Worm (Caenorhabditis elegans) whole organism, late embryonic: ENCODE measurements around the gene sru-12.
"Not testable (repeated sequence)": the region's sequence is repeated elsewhere in the genome, so short reads cannot be mapped to it uniquely, and the experiment has no call there.

ENCODE experiments used
- F13H6.1 ChIP-seq: sonication (generic microtip); optimal IDR thresholded peaks from 2 replicates; lab custom pipeline; 2016; ENCODE audit warnings: missing genetic modification characterization, missing compliant biosample characterization
- K02D7.2 ChIP-seq: sonication (generic microtip); optimal IDR thresholded peaks from 2 replicates; lab custom pipeline; 2017; ENCODE audit warnings: mild to moderate bottlenecking, missing genetic modification characterization, missing compliant biosample characterization
- K09A11.1 ChIP-seq: sonication (generic microtip); optimal IDR thresholded peaks from 2 replicates; lab custom pipeline; 2017; ENCODE audit warnings: antibody characterized with exemption, mild to moderate bottlenecking, missing genetic modification characterization, missing compliant biosample characterization; ENCODE audit not compliant: insufficient read depth
- Y22D7AL.16 ChIP-seq: sonication (generic microtip); optimal IDR thresholded peaks from 2 replicates; lab custom pipeline; 2016; ENCODE audit warnings: missing genetic modification characterization, missing compliant biosample characterization
- ama-1 ChIP-seq: fragments of 150-350 bp; optimal IDR thresholded peaks from 2 replicates; lab custom pipeline; 2014
- ceh-18 ChIP-seq: sonication (generic microtip); optimal IDR thresholded peaks from 2 replicates; lab custom pipeline; 2016; ENCODE audit warnings: missing genetic modification characterization, missing compliant biosample characterization
- ceh-2 ChIP-seq: sonication (generic microtip); optimal IDR thresholded peaks from 2 replicates; lab custom pipeline; 2016; ENCODE audit warnings: missing genotype, missing genetic modification characterization, missing compliant biosample characterization
- ceh-22 ChIP-seq: sonication (generic microtip); optimal IDR thresholded peaks from 2 replicates; lab custom pipeline; 2017; ENCODE audit warnings: missing biosample characterization, missing genetic modification characterization
- ceh-24 ChIP-seq: sonication (generic microtip); optimal IDR thresholded peaks from 2 replicates; lab custom pipeline; 2016; ENCODE audit warnings: mild to moderate bottlenecking, missing genetic modification characterization, missing compliant biosample characterization
- ceh-30 ChIP-seq: fragments of 150-350 bp; optimal IDR thresholded peaks from 2 replicates; lab custom pipeline; 2014; ENCODE audit warnings: missing biosample characterization, missing genetic modification characterization
- ceh-48 ChIP-seq: sonication (generic microtip); optimal IDR thresholded peaks from 2 replicates; lab custom pipeline; 2016; ENCODE audit warnings: missing genetic modification characterization, inconsistent platforms, missing compliant biosample characterization
- ceh-6 ChIP-seq: fragments of 200-800 bp; sonication (Bioruptor generic); optimal IDR thresholded peaks from 2 replicates; lab custom pipeline; 2018; ENCODE audit warnings: mild to moderate bottlenecking, missing genetic modification characterization, missing compliant biosample characterization
- ceh-9 ChIP-seq: sonication (generic microtip); optimal IDR thresholded peaks from 2 replicates; lab custom pipeline; 2016; ENCODE audit warnings: mild to moderate bottlenecking, missing genetic modification characterization, inconsistent platforms, missing compliant biosample characterization
- che-1 ChIP-seq: sonication (generic microtip); optimal IDR thresholded peaks from 2 replicates; lab custom pipeline; 2016; ENCODE audit warnings: mild to moderate bottlenecking, missing genetic modification characterization, missing compliant biosample characterization
- elt-2 ChIP-seq: sonication (generic microtip); optimal IDR thresholded peaks from 2 replicates; lab custom pipeline; 2016; ENCODE audit warnings: missing genetic modification reagents, missing genetic modification characterization, missing compliant biosample characterization
- fax-1 ChIP-seq: sonication (generic microtip); optimal IDR thresholded peaks from 2 replicates; lab custom pipeline; 2016; ENCODE audit warnings: missing genotype, missing genetic modification characterization, missing compliant biosample characterization
- fkh-6 ChIP-seq: sonication (generic microtip); optimal IDR thresholded peaks from 2 replicates; lab custom pipeline; 2016; ENCODE audit warnings: missing genetic modification characterization, missing compliant biosample characterization
- madf-2 ChIP-seq: sonication (generic microtip); optimal IDR thresholded peaks from 2 replicates; lab custom pipeline; 2017; ENCODE audit warnings: missing genetic modification characterization, missing compliant biosample characterization
- nfya-1 ChIP-seq: sonication (generic microtip); optimal IDR thresholded peaks from 2 replicates; lab custom pipeline; 2017; ENCODE audit warnings: missing genetic modification characterization, mild to moderate bottlenecking, missing compliant biosample characterization, antibody characterized with exemption, moderate library complexity
- nhr-11 ChIP-seq: fragments of 150-350 bp; optimal IDR thresholded peaks from 2 replicates; lab custom pipeline; 2014; ENCODE audit warnings: missing biosample characterization, missing genetic modification characterization
- nhr-232 ChIP-seq: sonication (generic microtip); optimal IDR thresholded peaks from 2 replicates; lab custom pipeline; 2016; ENCODE audit warnings: missing genetic modification characterization, missing compliant biosample characterization
- pag-3 ChIP-seq: sonication (generic microtip); optimal IDR thresholded peaks from 2 replicates; lab custom pipeline; 2016; ENCODE audit warnings: missing compliant biosample characterization, missing genetic modification characterization, borderline replicate concordance
- pax-1 ChIP-seq: fragments of 150-350 bp; optimal IDR thresholded peaks from 2 replicates; lab custom pipeline; 2014; ENCODE audit warnings: missing biosample characterization, missing genetic modification characterization
- pha-4 ChIP-seq: fragments of 150-350 bp; optimal IDR thresholded peaks from 2 replicates; lab custom pipeline; 2018; ENCODE audit warnings: missing biosample characterization, missing genetic modification reagents, missing genetic modification characterization
- pqm-1 ChIP-seq: sonication (generic microtip); optimal IDR thresholded peaks from 2 replicates; lab custom pipeline; 2016; ENCODE audit warnings: missing genetic modification characterization, missing compliant biosample characterization
- pros-1 ChIP-seq: fragments of 150-350 bp; optimal IDR thresholded peaks from 2 replicates; lab custom pipeline; 2014; ENCODE audit warnings: missing biosample characterization, missing genetic modification reagents, missing genetic modification characterization
- ref-2 ChIP-seq: sonication (generic microtip); optimal IDR thresholded peaks from 2 replicates; lab custom pipeline; 2016; ENCODE audit warnings: missing genetic modification characterization, missing compliant biosample characterization
- sdc-2 ChIP-seq: sonication (generic microtip); optimal IDR thresholded peaks from 2 replicates; lab custom pipeline; 2016; ENCODE audit warnings: missing genotype, missing genetic modification characterization, missing compliant biosample characterization
- sox-4 ChIP-seq: sonication (generic microtip); optimal IDR thresholded peaks from 2 replicates; lab custom pipeline; 2017; ENCODE audit warnings: mild to moderate bottlenecking, missing genetic modification characterization, inconsistent platforms, missing compliant biosample characterization
- syd-9 ChIP-seq: sonication (generic microtip); optimal IDR thresholded peaks from 2 replicates; lab custom pipeline; 2016; ENCODE audit warnings: mild to moderate bottlenecking, missing genetic modification characterization, moderate library complexity, missing compliant biosample characterization
- tbx-2 ChIP-seq: sonication (generic microtip); optimal IDR thresholded peaks from 2 replicates; lab custom pipeline; 2016; ENCODE audit warnings: missing genetic modification characterization, missing compliant biosample characterization
- ttx-3 ChIP-seq: sonication (generic microtip); optimal IDR thresholded peaks from 2 replicates; lab custom pipeline; 2016; ENCODE audit warnings: missing genetic modification reagents, missing genetic modification characterization, missing compliant biosample characterization
- unc-3 ChIP-seq, 2 experiments: fragments of 200-800 bp in 1 of 2; sonication (Bioruptor generic) in 1 of 2; sonication (generic microtip) in 1 of 2; conservative IDR thresholded peaks in 1 of 2; optimal IDR thresholded peaks in 1 of 2; 2 replicates each; pipeline versions ENCODE4 v1.3.6 to Lab custom; 2016 to 2022; ENCODE audit warnings: missing compliant biosample characterization in 2 of 2, missing genetic modification characterization in 2 of 2, missing genetic modification reagents in 1 of 2
- unc-42 ChIP-seq: sonication (generic microtip); optimal IDR thresholded peaks from 2 replicates; lab custom pipeline; 2016; ENCODE audit warnings: missing genotype, missing genetic modification characterization, missing compliant biosample characterization
- unc-55 ChIP-seq: sonication (generic microtip); optimal IDR thresholded peaks from 2 replicates; lab custom pipeline; 2017; ENCODE audit warnings: missing biosample characterization, missing genetic modification reagents, missing genetic modification characterization
- unc-86 ChIP-seq: sonication (generic microtip); optimal IDR thresholded peaks from 2 replicates; lab custom pipeline; 2016; ENCODE audit warnings: missing genetic modification characterization, missing compliant biosample characterization
- ztf-16 ChIP-seq: sonication (generic microtip); optimal IDR thresholded peaks from 2 replicates; lab custom pipeline; 2017; ENCODE audit warnings: missing genetic modification characterization, missing compliant biosample characterization

sru-12 gene

DNA sequence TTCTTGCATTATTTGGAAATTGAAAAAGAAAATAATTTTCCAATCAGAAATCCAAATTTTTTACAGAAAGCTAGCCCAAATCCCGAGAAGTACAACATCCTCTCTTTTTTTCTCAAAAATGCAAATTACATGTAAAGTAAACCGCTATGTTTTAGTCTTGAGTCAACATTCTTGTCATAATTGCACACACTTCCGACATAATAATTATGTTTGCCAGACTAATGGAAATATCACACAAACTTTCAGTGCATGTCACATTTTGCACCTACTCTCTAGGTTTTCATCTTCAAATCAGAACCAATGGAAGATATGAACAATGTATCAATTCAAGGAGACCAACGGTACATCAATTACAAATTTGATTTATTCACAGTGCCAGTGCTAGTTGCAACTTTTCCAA is 1.6 kb downstream of the sru-12 start, which contains the start of gene sru-11:
TSS of gene sru-11 (plus strand) at position 301 of the 400 bp plus-strand sequence.
- no peak for TF ChIP-seq ttx-3 (tag; lab: Kevin White, UChicago)
- TF ChIP-seq unc-86 (tag; lab: Kevin White, UChicago): no peak
- no peak for TF ChIP-seq nhr-11 (tag; lab: Kevin White, UChicago)
- TF ChIP-seq ceh-24 (tag; lab: Kevin White, UChicago): no peak
- TF ChIP-seq unc-55 (GFP tag; lab: Kevin White, UChicago): no peak
- TF ChIP-seq ceh-30 (tag; lab: Kevin White, UChicago): no peak
- no peak for TF ChIP-seq ceh-48 (tag; lab: Kevin White, UChicago)

DNA sequence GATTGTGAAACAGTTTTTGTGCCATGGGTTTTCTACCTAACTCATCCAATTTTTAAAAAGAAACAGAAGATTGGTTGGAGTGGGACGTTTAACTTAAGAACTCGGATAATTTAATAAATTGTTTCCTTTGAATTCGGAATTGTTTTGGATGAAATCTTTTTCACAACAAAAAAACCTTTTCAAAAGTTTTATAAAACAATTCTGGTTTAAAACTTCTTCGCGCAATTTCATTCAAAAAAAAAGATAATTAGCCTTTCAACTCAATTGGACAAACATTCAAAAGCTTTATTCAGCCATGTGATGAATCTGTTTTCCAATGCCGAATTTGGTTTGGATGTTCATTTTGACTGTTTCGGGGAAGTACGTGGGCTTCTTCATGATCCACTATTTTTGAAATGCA is 4.2 kb downstream of the sru-12 start, which contains the start of gene Y45F10B.12:
TSS of gene Y45F10B.12 (plus strand) at position 301 of the 400 bp plus-strand sequence.
- no peak for TF ChIP-seq K02D7.2 (tag; lab: Kevin White, UChicago)
- TF ChIP-seq ceh-18: no peak
- TF ChIP-seq ceh-22 (tag; lab: Kevin White, UChicago): no peak
- no peak for TF ChIP-seq sox-4 (tag; lab: Kevin White, UChicago)
- TF ChIP-seq ceh-9 (tag; lab: Kevin White, UChicago): no peak
- no peak for TF ChIP-seq fax-1 (tag; lab: Kevin White, UChicago)
- no peak for TF ChIP-seq ceh-2 (tag; lab: Kevin White, UChicago)
- TF ChIP-seq madf-2 (tag; lab: Kevin White, UChicago): no peak
- no peak for TF ChIP-seq pros-1 (tag; lab: Kevin White, UChicago)
- TF ChIP-seq ttx-3 (tag; lab: Kevin White, UChicago): no peak
- no peak for TF ChIP-seq nhr-11 (tag; lab: Kevin White, UChicago)
- no peak for TF ChIP-seq tbx-2 (tag; lab: Kevin White, UChicago)

DNA sequence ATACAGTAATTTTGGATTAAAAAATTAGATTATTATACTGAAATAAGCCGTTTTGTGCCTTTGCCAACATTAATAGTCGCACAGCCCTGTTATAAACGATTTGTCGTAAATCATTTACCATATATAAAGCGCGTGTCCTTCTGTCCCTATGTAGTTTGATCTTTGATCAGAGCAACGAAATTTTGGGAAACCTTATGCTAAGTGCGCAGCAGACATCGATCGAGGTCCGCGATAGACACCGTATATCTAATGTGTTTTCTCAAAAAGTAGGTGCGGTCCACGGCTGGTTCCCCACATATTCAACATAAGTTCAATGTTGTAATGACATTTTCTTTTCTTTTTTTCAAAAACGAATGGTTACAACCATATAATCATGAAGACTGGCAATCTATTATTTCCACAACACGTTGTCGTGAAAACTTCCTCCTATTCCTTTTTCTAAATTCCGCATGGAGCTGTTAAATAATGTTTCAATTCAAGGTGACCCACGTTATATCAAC is 5.6 kb downstream of the sru-12 start, which contains the start of gene sru-9:
TSS of gene sru-9 (plus strand) at position 450 of the 500 bp plus-strand sequence.
- not testable (repeated sequence) for TF ChIP-seq nhr-11, unc-42, K09A11.1 (tag; lab: Kevin White, UChicago)

DNA sequence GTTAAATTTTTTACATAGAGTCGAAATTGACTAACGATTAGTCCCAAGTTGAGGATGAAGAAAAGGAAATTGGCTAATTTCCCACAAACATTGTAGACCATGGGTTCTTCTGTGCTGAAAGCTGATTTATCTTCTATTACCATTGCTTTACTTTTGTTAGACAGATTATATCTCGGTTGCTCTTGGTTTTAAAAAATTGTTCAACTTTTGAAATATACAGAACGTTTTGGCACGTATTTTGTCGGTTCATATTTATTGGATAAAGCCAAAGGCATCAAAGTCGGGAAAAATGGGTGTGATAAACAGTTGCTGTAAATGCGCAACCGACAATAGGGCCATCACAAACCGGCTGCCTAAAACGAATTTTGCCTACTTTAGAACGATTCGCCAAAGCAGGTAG is 8.6 kb downstream of the sru-12 start, which contains the start of gene tsp-5:
TSS of gene tsp-5 (minus strand) at position 101 of the 400 bp plus-strand sequence.
- TF ChIP-seq ama-1 (lab: Kevin White, UChicago) (no peak), ztf-16 (tag; lab: Kevin White, UChicago) (no peak), nfya-1 (tag; lab: Kevin White, UChicago) (no peak), F13H6.1 (tag; lab: Kevin White, UChicago) (no peak), Y22D7AL.16 (tag; lab: Kevin White, UChicago) (no peak), elt-2 (tag; lab: Kevin White, UChicago) (no peak), ref-2 (no peak), ceh-48 (tag; lab: Kevin White, UChicago) (no peak), syd-9 (tag; lab: Kevin White, UChicago) (no peak), sdc-2 (tag; lab: Kevin White, UChicago) (no peak), pag-3 (tag; lab: Kevin White, UChicago) (no peak), pqm-1 (tag; lab: Kevin White, UChicago) (no peak), pax-1 (tag; lab: Kevin White, UChicago) (no peak), nhr-232 (tag; lab: Kevin White, UChicago) (no peak), fkh-6 (tag; lab: Kevin White, UChicago) (no peak), K09A11.1 (tag; lab: Kevin White, UChicago) (no peak)

DNA sequence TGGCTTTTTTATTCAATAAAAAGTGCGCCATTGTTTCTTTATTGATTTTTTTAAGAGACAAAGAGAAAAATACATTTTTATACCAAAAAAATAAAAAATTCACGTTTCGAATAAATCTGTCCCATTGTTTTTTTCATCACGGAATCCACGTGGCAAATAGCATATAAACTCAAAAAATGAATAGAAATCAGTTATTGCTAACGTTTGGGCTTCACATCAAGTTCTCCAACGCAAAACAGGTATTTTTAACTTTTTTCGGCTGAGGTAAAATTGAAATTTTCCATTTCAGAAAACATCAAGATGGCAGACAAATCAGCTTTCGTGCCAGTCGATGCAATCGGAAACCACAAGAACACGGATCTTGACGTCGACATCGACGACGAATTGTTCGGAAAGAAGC is 10.3 kb downstream of the sru-12 start, which contains the start of gene Y45F10B.3:
TSS of gene Y45F10B.3 (plus strand) at position 301 of the 400 bp plus-strand sequence.
- TF ChIP-seq unc-3 (GFP tag; conservative IDR thresholded peaks at IDR 0.05; lab: Robert Waterston, UW): no peak
- TF ChIP-seq unc-3 (tag; optimal IDR thresholded peaks at IDR 0.05; lab: Kevin White, UChicago): no peak
- no peak for TF ChIP-seq che-1 (tag; lab: Kevin White, UChicago)
- TF ChIP-seq pha-4: no peak
- TF ChIP-seq ceh-6 (GFP tag; lab: Kevin White, UChicago): no peak
- no peak for TF ChIP-seq ceh-9 (tag; lab: Kevin White, UChicago)
